Fruit fly (Drosophila melanogaster) S2 (cell line): ENCODE results near the gene twf.

Experiments used
- CG8478 ChIP-seq: fragments of >200 bp; optimal IDR thresholded peaks from 2 replicates; lab custom pipeline; 2018
- CTCF ChIP-seq, 2 experiments: fragments of >200 bp; optimal IDR thresholded peaks; 2 replicates each; lab custom pipeline; 2018

dm6 chr3R:14085555-14085954, 36.9 kb upstream of the twf start:
- no peak for TF ChIP-seq CG8478
- no peak for TF ChIP-seq CTCF (optimal IDR thresholded peaks at IDR 0.05; lab: Kevin White, UChicago)
